Fruit fly (Drosophila melanogaster): ENCODE data around the gene CG11262.

Gene CG11262

DNA sequence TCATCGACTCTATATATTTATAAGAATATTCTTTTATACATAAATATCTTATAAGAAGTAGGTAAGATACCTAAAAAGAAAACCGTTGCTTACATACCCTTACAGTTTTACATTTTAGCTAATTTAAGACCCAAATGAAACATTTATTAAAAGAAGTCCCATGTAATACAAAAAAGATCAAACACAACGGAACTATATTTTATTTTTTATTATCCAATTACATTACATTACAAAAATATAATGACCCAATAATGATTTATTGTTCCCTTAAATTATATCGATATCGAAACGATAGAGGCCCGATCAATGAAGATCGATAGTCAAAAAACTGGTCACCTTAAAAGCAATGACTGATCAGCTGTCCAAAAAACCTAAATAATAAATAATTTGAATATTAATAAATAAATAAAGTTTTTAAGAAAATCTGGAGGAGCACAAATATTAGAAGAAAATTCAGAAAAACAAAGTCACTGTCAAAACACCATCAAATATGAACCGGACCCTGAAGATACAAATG, 13.1 kb downstream of the CG11262 start (continued):
- TF ChIP-seq sima (GFP tag; optimal IDR thresholded peaks at IDR 0.05) = no peak
- TF ChIP-seq gcm (GFP tag; optimal IDR thresholded peaks at IDR 0.05) = no peak
- TF ChIP-seq chn (GFP tag; optimal IDR thresholded peaks at IDR 0.05) = no peak
- no peak for TF ChIP-seq CG1024 (GFP tag; IDR thresholded peaks at IDR 0.05)
- no peak for TF ChIP-seq CG13123 (GFP tag; optimal IDR thresholded peaks at IDR 0.05)
- TF ChIP-seq CG42726 (GFP tag; IDR thresholded peaks at IDR 0.05; ENCODE audit: partially characterized antibody) = no peak
- peak; percentile 44; the same call in 2 of the 3 replicates for TF ChIP-seq row (GFP tag; IDR thresholded peaks at IDR 0.05)
- no peak for TF ChIP-seq CG10565 (GFP tag; optimal IDR thresholded peaks at IDR 0.05)
- TF ChIP-seq Mes4 (GFP tag; optimal IDR thresholded peaks at IDR 0.05) = no peak
- TF ChIP-seq sr (GFP tag; IDR thresholded peaks at IDR 0.05) = no peak
- TF ChIP-seq CrebB (tag; optimal IDR thresholded peaks at IDR 0.05) = no peak
- TF ChIP-seq br (optimal IDR thresholded peaks at IDR 0.05) = no peak
- no peak for TF ChIP-seq Dip3 (GFP tag; optimal IDR thresholded peaks at IDR 0.05)
- no peak for TF ChIP-seq CG5953 (GFP tag; IDR thresholded peaks at IDR 0.05)
- peak; percentile 30 for TF ChIP-seq CG14710 (tag; optimal IDR thresholded peaks at IDR 0.05)
- TF ChIP-seq CG11456 (GFP tag; IDR thresholded peaks at IDR 0.05) = no peak
- no peak for TF ChIP-seq ash1 (GFP tag; optimal IDR thresholded peaks at IDR 0.05)
- no peak for TF ChIP-seq eyg (GFP tag; optimal IDR thresholded peaks at IDR 0.05)
- TF ChIP-seq bbx (GFP tag; IDR thresholded peaks at IDR 0.05; ENCODE audit: partially characterized antibody) = peak; percentile 80
- TF ChIP-seq fru (optimal IDR thresholded peaks at IDR 0.05) = no peak
- TF ChIP-seq CG4424 (GFP tag; optimal IDR thresholded peaks at IDR 0.05) = no peak
- no peak for TF ChIP-seq vfl (GFP tag; optimal IDR thresholded peaks at IDR 0.05)
- TF ChIP-seq CG15011 (GFP tag; optimal IDR thresholded peaks at IDR 0.05) = no peak
- TF ChIP-seq zfh1 (GFP tag; IDR thresholded peaks at IDR 0.05) = no peak
- no peak for TF ChIP-seq usp (GFP tag; optimal IDR thresholded peaks at IDR 0.05)
- no peak for TF ChIP-seq Lhr (GFP tag; optimal IDR thresholded peaks at IDR 0.05)
- TF ChIP-seq C15 (GFP tag; IDR thresholded peaks at IDR 0.05) = no peak
- TF ChIP-seq trem (tag; optimal IDR thresholded peaks at IDR 0.05) = peak; percentile 52
- TF ChIP-seq CG14965 (GFP tag; optimal IDR thresholded peaks at IDR 0.05; ENCODE audit: borderline replicate concordance) = no peak
- TF ChIP-seq CG18011 (GFP tag; optimal IDR thresholded peaks at IDR 0.05) = no peak
- TF ChIP-seq phol (tag; optimal IDR thresholded peaks at IDR 0.05) = no peak
- peak; percentile 48 for TF ChIP-seq MBD-R2 (GFP tag; IDR thresholded peaks at IDR 0.05)
- TF ChIP-seq Antp (GFP tag; optimal IDR thresholded peaks at IDR 0.05) = no peak
- TF ChIP-seq fd96Cb (tag; optimal IDR thresholded peaks at IDR 0.05) = no peak
- no peak for TF ChIP-seq CG10959 (GFP tag; IDR thresholded peaks at IDR 0.05)
- TF ChIP-seq CG14014 (GFP tag; IDR thresholded peaks at IDR 0.05) = no peak
- TF ChIP-seq CG13296 (GFP tag; optimal IDR thresholded peaks at IDR 0.05) = no peak
- peak; percentile 12 for TF ChIP-seq CG12659 (GFP tag; optimal IDR thresholded peaks at IDR 0.05)
- TF ChIP-seq CG33213 (GFP tag; optimal IDR thresholded peaks at IDR 0.05) = no peak
- no peak for TF ChIP-seq run (tag; optimal IDR thresholded peaks at IDR 0.05)
- TF ChIP-seq CG31388 (GFP tag; optimal IDR thresholded peaks at IDR 0.05) = no peak
- no peak for TF ChIP-seq Hr51 (GFP tag; optimal IDR thresholded peaks at IDR 0.05)
- no peak for TF ChIP-seq Gug (GFP tag; IDR thresholded peaks at IDR 0.05)
- TF ChIP-seq CG18476 (GFP tag; optimal IDR thresholded peaks at IDR 0.05) = no peak
- no peak for TF ChIP-seq HLHmδ (GFP tag; optimal IDR thresholded peaks at IDR 0.05)
- no peak for TF ChIP-seq Oaz (GFP tag; IDR thresholded peaks at IDR 0.05)
- no peak for TF ChIP-seq CG17612 (GFP tag; IDR thresholded peaks at IDR 0.05)
- no peak for TF ChIP-seq dysf (GFP tag; IDR thresholded peaks at IDR 0.05)
- no peak for TF ChIP-seq onecut (GFP tag; IDR thresholded peaks at IDR 0.05)
- no peak for TF ChIP-seq CG1602 (GFP tag; optimal IDR thresholded peaks at IDR 0.05)
- TF ChIP-seq CG18764 (GFP tag; optimal IDR thresholded peaks at IDR 0.05) = no peak
- no peak for TF ChIP-seq CG7372 (GFP tag; IDR thresholded peaks at IDR 0.05)
- TF ChIP-seq CG18262 (tag; optimal IDR thresholded peaks at IDR 0.05) = peak; percentile 27

All from whole organism, embryonic.